Fruit fly (Drosophila melanogaster) whole organism: ENCODE measurements around the gene CG11327.

ENCODE experiments used
- pan ChIP-seq: fragments of >200 bp; optimal IDR thresholded peaks from 2 replicates; lab custom pipeline; 2017
- usp ChIP-seq: fragments of >200 bp; optimal IDR thresholded peaks from 2 replicates; lab custom pipeline; 2017; ENCODE audit warnings: missing biosample characterization, missing genetic modification characterization, mixed read lengths

dm6 chr2L:6696229-6696628, 9.7 kb upstream of the CG11327 start:
- no peak for TF ChIP-seq usp (GFP tag; lab: Kevin White, UChicago)
- no peak for TF ChIP-seq pan (lab: Kevin White, UChicago)
